Fruit fly (Drosophila melanogaster): ENCODE data around the gene CG5282.

CG5282 gene

dm6 chr3L:20474789-20475208, 48.9 kb upstream of the CG5282 start (continued):
- no peak for TF ChIP-seq CG6791 (GFP tag; IDR thresholded peaks at IDR 0.05; ENCODE audit: partially characterized antibody)
- peak; percentile 86 for TF ChIP-seq Atf3 (GFP tag; optimal IDR thresholded peaks at IDR 0.05)
- peak; percentile 77 for TF ChIP-seq Fer2 (tag; optimal IDR thresholded peaks at IDR 0.05)
- TF ChIP-seq zfh1 (GFP tag; IDR thresholded peaks at IDR 0.05): no peak
- TF ChIP-seq CG12942 (GFP tag; optimal IDR thresholded peaks at IDR 0.05): peak; percentile 88
- TF ChIP-seq org-1 (GFP tag; optimal IDR thresholded peaks at IDR 0.05): peak; percentile 71
- peak; percentile 68 for TF ChIP-seq CG3407 (GFP tag; optimal IDR thresholded peaks at IDR 0.05)
- peak; percentile 58 for TF ChIP-seq sd (tag; optimal IDR thresholded peaks at IDR 0.05)
- no peak for TF ChIP-seq H2.0 (GFP tag; IDR thresholded peaks at IDR 0.05)
- peak; percentile 84 for TF ChIP-seq trh (GFP tag; optimal IDR thresholded peaks at IDR 0.05)
- peak; percentile 84 for TF ChIP-seq Hsf (GFP tag; optimal IDR thresholded peaks at IDR 0.05)
- no peak for TF ChIP-seq CG2889 (GFP tag; IDR thresholded peaks at IDR 0.05)
- peak; percentile 83 for TF ChIP-seq CG16863 (GFP tag; optimal IDR thresholded peaks at IDR 0.05)
- TF ChIP-seq CG31441 (GFP tag; IDR thresholded peaks at IDR 0.05): no peak
- TF ChIP-seq Poxn (GFP tag; IDR thresholded peaks at IDR 0.05): no peak
- peak; percentile 77 for TF ChIP-seq Blimp-1 (GFP tag; optimal IDR thresholded peaks at IDR 0.05)
- TF ChIP-seq hkb (optimal IDR thresholded peaks at IDR 0.05): no peak
- no peak for TF ChIP-seq hkb (GFP tag; IDR thresholded peaks at IDR 0.05)
- TF ChIP-seq slp2 (GFP tag; optimal IDR thresholded peaks at IDR 0.05): peak; percentile 73
- TF ChIP-seq nmo (GFP tag; optimal IDR thresholded peaks at IDR 0.05): peak; percentile 75
- TF ChIP-seq br (optimal IDR thresholded peaks at IDR 0.05): no peak
- TF ChIP-seq CG17186 (GFP tag; optimal IDR thresholded peaks at IDR 0.05): peak; percentile 48
- peak; percentile 90 for TF ChIP-seq az2 (GFP tag; optimal IDR thresholded peaks at IDR 0.05)
- TF ChIP-seq Mrtf (GFP tag; IDR thresholded peaks at IDR 0.05): no peak
- TF ChIP-seq zfh2 (GFP tag; optimal IDR thresholded peaks at IDR 0.05): peak; percentile 90
- TF ChIP-seq CG11695 (GFP tag; IDR thresholded peaks at IDR 0.05): no peak
- TF ChIP-seq Camta (GFP tag; optimal IDR thresholded peaks at IDR 0.05): peak; percentile 84
- TF ChIP-seq Nf-YC (tag; optimal IDR thresholded peaks at IDR 0.05): peak; percentile 81
- TF ChIP-seq CG4707 (GFP tag; optimal IDR thresholded peaks at IDR 0.05): peak; percentile 56
- TF ChIP-seq scrt (GFP tag; optimal IDR thresholded peaks at IDR 0.05): peak; percentile 76
- TF ChIP-seq odd (GFP tag; optimal IDR thresholded peaks at IDR 0.05): peak; percentile 81
- peak; percentile 89 for TF ChIP-seq CG13424 (tag; optimal IDR thresholded peaks at IDR 0.05)
- TF ChIP-seq al (GFP tag; IDR thresholded peaks at IDR 0.05): no peak
- TF ChIP-seq caup (GFP tag; optimal IDR thresholded peaks at IDR 0.05; ENCODE audit: severe bottlenecking): peak; percentile 93
- TF ChIP-seq phol (tag; optimal IDR thresholded peaks at IDR 0.05): peak; percentile 82
- peak; percentile 92 for TF ChIP-seq CG18599 (GFP tag; optimal IDR thresholded peaks at IDR 0.05)
- peak; percentile 69 for TF ChIP-seq CG31365 (tag; optimal IDR thresholded peaks at IDR 0.05)
- TF ChIP-seq Oaz (GFP tag; IDR thresholded peaks at IDR 0.05): no peak
- TF ChIP-seq Six4 (GFP tag; optimal IDR thresholded peaks at IDR 0.05): peak; percentile 83
- TF ChIP-seq CG7928 (GFP tag; optimal IDR thresholded peaks at IDR 0.05): peak; percentile 60
- no peak for TF ChIP-seq ase (GFP tag; IDR thresholded peaks at IDR 0.05)
- peak; percentile 73 for TF ChIP-seq CG1529 (GFP tag; optimal IDR thresholded peaks at IDR 0.05)
- peak; percentile 92 for TF ChIP-seq Hmr (GFP tag; optimal IDR thresholded peaks at IDR 0.05)
- TF ChIP-seq CG11093 (GFP tag; IDR thresholded peaks at IDR 0.05): peak; percentile 69; the same call in 2 of the 3 replicates
- TF ChIP-seq dmrt99B (tag; optimal IDR thresholded peaks at IDR 0.05): peak; percentile 84
- TF ChIP-seq yki (optimal IDR thresholded peaks at IDR 0.05): no peak
- peak; percentile 83 for TF ChIP-seq tap (tag; optimal IDR thresholded peaks at IDR 0.05)
- peak; percentile 87 for TF ChIP-seq Dek (tag; optimal IDR thresholded peaks at IDR 0.05)
- no peak for TF ChIP-seq Atf6 (GFP tag; IDR thresholded peaks at IDR 0.05)
- TF ChIP-seq sima (GFP tag; optimal IDR thresholded peaks at IDR 0.05): peak; percentile 59
- TF ChIP-seq Abd-B (GFP tag; optimal IDR thresholded peaks at IDR 0.05): peak; percentile 84
- peak; percentile 67 for TF ChIP-seq CG3163 (GFP tag; optimal IDR thresholded peaks at IDR 0.05)
- no peak for TF ChIP-seq Tbp (GFP tag; optimal IDR thresholded peaks at IDR 0.05)

All from whole organism, embryonic.